Fruit fly (Drosophila melanogaster) ovary, adult (tissue): ENCODE data around the gene CG11345.

Source experiments
- CG17801 ChIP-seq: fragments of 200-800 bp; optimal IDR thresholded peaks from 2 replicates; lab custom pipeline; 2019; ENCODE audit warnings: missing biosample characterization, mild to moderate bottlenecking, missing genetic modification characterization, moderate library complexity; ENCODE audit not compliant: partially characterized antibody

Gene CG11345

dm6 chr3L:4421362-4421761 lies 36.6 kb downstream of the CG11345 start, which contains the start of gene CG15020:
TSS of gene CG15020 (plus strand) at chr3L:4421662.
- no peak for TF ChIP-seq CG17801 (GFP tag; lab: Kevin White, UChicago)

DNA sequence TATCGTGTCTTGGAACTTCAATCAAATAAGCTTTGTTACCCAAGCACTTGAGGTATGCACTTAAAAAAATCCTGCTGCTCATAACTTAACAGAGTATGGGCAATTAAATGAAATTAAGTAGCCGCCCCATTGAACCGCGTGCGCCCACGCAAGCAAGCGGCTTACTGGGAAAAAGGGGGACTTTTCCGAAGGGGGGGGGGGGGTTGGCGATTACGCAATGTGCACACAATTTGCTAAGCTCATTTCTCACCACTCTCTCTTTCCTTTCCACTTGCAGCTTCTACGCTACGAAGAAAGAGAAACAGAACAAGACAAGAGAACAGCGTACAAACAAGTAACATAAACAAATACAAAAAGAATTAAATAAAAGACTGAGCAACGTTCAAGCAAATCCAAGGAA lies 40.4 kb downstream of the CG11345 start:
- no peak for TF ChIP-seq CG17801 (GFP tag; lab: Kevin White, UChicago)

- no peak for TF ChIP-seq CG17801 (GFP tag; lab: Kevin White, UChicago)
Measured at dm6 chr3L:4417068-4417467, 40.9 kb downstream of the CG11345 start.

DNA sequence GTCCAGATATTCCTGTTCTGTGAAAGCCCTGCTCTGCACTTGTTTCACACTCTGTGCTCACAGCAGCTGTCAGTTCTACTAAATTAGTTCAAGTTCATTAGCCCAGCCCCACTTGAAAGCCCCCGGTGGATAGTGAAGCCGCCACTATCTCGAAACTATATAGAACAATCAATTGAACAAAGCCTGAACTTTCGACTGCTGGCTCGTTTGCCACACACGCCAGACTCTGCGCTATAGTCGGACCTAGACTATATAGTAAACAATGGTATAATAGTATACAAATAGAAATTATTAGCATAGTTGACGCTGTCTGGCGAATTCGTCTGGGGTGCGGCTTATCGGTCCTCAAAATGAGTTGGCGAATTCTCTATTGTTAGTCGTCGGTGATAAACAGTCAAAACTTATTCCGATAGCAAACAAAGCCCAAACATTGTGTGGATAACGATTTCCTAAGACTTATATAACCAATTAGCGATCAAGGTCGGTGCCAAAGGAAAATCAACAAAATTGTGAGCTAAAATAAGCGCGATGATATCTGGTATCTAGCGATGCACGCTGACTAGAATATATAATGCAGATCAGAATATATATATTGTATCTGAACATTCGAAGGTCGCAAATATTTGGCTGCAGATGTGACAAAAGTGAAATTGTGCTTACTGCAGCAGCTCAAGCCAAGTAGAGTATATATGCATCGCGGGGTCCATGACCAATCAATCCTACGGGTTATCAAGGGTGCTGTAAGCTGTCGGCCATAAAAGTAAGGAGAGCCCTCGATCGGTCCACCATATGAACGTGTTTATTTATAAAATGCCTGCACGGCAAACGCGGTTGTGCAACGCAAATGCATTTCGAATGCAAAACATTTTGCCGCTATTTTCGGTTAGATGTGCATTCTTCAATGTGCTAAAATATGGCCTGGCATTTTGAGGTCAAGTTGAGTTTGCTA lies 42.4 kb downstream of the CG11345 start:
- TF ChIP-seq CG17801 (GFP tag; lab: Kevin White, UChicago) = no peak

DNA sequence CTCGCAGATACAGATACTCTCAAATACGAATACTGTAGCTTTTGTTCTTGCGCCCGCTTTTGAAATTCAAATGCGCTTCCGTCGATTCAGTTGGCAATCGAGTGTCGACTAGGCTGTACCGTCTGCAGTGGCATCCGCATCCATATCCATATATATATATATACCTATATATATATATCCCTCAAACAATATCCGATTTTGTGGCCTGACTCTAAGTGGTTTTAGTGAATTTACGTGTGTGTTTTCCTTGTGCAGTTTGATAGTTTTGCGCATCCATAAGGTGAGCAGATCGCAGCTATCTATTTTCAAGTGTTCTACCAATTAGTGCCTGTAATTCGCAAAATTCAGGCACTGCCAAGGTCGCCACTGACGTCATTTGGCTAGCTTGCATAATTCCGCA lies 43.4 kb downstream of the CG11345 start:
- TF ChIP-seq CG17801 (GFP tag; lab: Kevin White, UChicago) = no peak

- TF ChIP-seq CG17801 (GFP tag; lab: Kevin White, UChicago) = peak; percentile 10
Measured at dm6 chr3L:4413800-4414446, 44.0 kb downstream of the CG11345 start.

DNA sequence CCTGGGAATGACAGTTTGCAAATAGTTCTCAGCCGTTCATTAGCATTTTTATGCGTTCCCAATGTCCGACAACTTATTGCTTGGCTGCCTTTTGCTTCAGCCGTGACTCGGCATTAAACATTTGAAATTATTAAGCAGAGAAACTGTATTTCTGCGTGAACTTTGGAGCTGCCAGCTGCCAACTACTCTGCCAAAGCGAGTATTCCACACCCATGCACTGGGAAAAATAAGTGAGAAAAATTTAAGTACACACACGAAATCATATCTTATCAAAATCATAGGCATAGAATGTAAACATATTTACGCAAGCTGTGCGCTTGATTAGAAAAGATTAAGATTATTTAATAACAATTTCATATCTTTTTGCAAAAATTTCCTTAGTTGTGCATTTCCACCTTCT lies 45.0 kb downstream of the CG11345 start:
- no peak for TF ChIP-seq CG17801 (GFP tag; lab: Kevin White, UChicago)

dm6 chr3L:4411951-4412350 lies 46.0 kb downstream of the CG11345 start:
- no peak for TF ChIP-seq CG17801 (GFP tag; lab: Kevin White, UChicago)

- no peak for TF ChIP-seq CG17801 (GFP tag; lab: Kevin White, UChicago)
Measured at dm6 chr3L:4411025-4411873, 46.7 kb downstream of the CG11345 start.

DNA sequence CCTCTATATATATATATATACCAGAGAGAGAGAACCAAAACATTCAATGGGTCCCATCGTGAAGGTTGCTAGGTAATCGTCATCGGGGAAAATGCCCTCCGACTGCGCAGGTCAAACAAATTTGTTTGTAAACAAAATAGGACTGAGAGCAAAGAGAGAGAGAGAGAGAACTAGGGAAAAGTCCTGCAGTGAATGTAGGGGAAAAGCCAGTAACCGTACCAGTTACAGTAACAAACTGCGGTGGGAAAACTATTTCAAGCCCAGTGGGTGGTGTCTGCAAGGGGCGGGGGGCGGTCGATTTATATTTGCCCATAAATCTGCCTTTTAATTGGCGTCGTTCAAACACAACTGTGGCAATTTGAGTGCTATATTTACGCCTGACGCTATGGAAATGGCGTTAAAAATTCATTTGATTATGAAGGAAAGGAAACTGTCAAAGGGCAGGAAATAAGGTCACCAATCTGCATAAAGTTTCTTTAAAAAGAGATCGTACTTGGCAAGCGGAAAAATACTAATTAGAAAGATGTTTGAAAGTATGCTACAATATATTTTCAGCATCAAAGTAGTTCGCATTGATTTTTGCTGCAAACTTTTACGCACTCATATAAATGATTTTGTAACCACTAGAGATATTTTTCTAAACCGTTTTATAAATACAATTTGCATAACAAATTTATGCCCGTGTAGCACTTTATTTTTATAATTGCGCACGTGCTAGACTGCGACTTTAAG lies 47.9 kb downstream of the CG11345 start:
- no peak for TF ChIP-seq CG17801 (GFP tag; lab: Kevin White, UChicago)

- no peak for TF ChIP-seq CG17801 (GFP tag; lab: Kevin White, UChicago)
Measured at dm6 chr3L:4409134-4409897, 48.6 kb downstream of the CG11345 start.

dm6 chr3L:4408313-4409133 lies 49.4 kb downstream of the CG11345 start:
- no peak for TF ChIP-seq CG17801 (GFP tag; lab: Kevin White, UChicago)

DNA sequence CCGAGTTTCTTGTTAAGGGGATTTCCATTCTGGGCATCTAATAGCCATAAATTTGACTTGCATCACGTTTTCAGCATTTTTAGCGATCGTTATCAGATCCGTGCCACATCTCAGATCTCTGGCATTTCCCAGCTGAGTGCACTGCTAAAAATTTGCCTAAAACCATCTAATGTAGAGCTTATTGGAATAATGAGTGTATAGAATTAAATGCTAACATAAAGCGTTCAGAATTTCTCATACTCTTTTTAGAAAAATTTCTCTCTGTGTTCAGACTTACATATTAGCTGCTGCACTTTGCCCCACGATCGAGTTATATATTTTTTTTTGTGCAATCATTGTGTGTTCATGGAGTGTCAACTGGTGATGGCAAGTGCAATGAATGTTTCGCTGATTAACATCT lies 50.2 kb downstream of the CG11345 start:
- TF ChIP-seq CG17801 (GFP tag; lab: Kevin White, UChicago) = no peak
